Fruit fly (Drosophila melanogaster): ENCODE data around the gene CG17896.

DNA sequence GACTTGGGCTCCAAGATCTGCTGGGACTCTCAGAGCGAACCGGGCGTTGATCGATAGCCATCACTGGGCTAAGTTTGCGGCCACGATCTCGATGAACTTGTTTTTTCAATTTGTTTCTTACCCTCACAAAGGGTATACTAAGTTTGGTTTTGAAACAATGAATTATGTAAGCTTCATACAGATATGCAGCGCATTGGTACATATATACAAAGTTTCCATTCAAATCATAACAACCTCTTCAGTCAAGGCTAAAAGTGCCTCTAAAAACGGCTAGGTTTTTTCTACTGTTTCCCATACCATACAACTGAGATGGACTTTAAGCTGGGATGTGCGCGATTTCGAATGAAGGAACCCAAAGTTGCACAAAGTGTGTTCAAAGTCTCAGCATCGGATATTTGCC lies 52.0 kb downstream of the CG17896 start:
- TF ChIP-seq br (GFP tag; optimal IDR thresholded peaks at IDR 0.05) (no peak), Rel (GFP tag; optimal IDR thresholded peaks at IDR 0.05) (no peak), Rel (tag; optimal IDR thresholded peaks at IDR 0.05) (no peak), sage (GFP tag; optimal IDR thresholded peaks at IDR 0.05) (no peak), psq (GFP tag; optimal IDR thresholded peaks at IDR 0.05) (no peak), CrebA (GFP tag; optimal IDR thresholded peaks at IDR 0.05; ENCODE audit: borderline replicate concordance) (no peak), lola (GFP tag; optimal IDR thresholded peaks at IDR 0.05) (no peak), CG32264 (GFP tag; optimal IDR thresholded peaks at IDR 0.05) (no peak), dmrt93B (GFP tag; optimal IDR thresholded peaks at IDR 0.05) (no peak), sv (GFP tag; optimal IDR thresholded peaks at IDR 0.05) (no peak)

Measured in whole organism, wandering third instar larva.